Worm (Caenorhabditis elegans): ENCODE results near the gene Y42G9A.1.

- TF ChIP-seq flt-1 (GFP tag; IDR thresholded peaks at IDR 0.05) = no peak
- no peak for TF ChIP-seq med-1 (GFP tag; optimal IDR thresholded peaks at IDR 0.05; ENCODE audit: insufficient read depth)
- TF ChIP-seq ztf-23 (GFP tag; IDR thresholded peaks at IDR 0.05) = no peak
- TF ChIP-seq cog-1 (tag; optimal IDR thresholded peaks at IDR 0.05) = no peak
- no peak for TF ChIP-seq ref-1 (GFP tag; conservative IDR thresholded peaks at IDR 0.05)
- TF ChIP-seq T22C8.4 (GFP tag; IDR thresholded peaks at IDR 0.05) = no peak
- no peak for TF ChIP-seq klf-2 (GFP tag; conservative IDR thresholded peaks at IDR 0.05)
- no peak for TF ChIP-seq ztf-29 (GFP tag; IDR thresholded peaks at IDR 0.05)
- TF ChIP-seq tab-1 (GFP tag; IDR thresholded peaks at IDR 0.05) = no peak
Observed at ce11 chrIII:6179062-6179461, 29.3 kb downstream of the Y42G9A.1 start.
